Worm (Caenorhabditis elegans) whole organism, L4/young adult: ENCODE measurements around the gene col-186.

Source experiments
- W03F9.2 ChIP-seq: fragments of 150-350 bp; optimal IDR thresholded peaks from 2 replicates; lab custom pipeline; 2014; ENCODE audit warnings: missing biosample characterization, missing genetic modification characterization
- dao-5 ChIP-seq: sonication (generic microtip); optimal IDR thresholded peaks from 2 replicates; lab custom pipeline; 2016; ENCODE audit warnings: missing genotype, missing genetic modification characterization, moderate library complexity, missing compliant biosample characterization
- him-1 ChIP-seq: sonication (generic microtip); optimal IDR thresholded peaks from 2 replicates; lab custom pipeline; 2016; ENCODE audit warnings: missing genotype, missing genetic modification reagents, missing genetic modification characterization, missing compliant biosample characterization

The col-186 gene

DNA sequence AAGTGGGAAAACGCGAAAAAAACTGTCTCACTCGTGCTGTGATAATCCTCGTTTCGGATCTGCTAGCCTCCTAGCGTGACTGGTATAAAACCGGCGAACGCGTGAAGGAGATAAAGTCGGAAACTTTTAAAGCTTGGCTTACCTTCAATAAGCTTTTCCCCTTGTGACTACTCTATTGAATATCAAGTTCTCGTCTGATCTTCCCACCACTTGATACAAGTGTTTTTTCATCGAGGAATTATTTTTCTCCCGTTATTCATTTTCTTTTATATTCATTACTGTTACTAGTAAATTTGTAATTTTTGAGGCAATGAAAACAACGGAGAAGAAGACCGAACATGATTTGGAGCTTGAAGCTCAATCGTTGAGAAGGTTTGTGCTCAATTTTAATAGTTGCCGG, at the start of gene col-186:
TSS of gene col-186 (plus strand) at position 301 of the 400 bp plus-strand sequence.
- TF ChIP-seq W03F9.2 (tag; lab: Kevin White, UChicago): no peak

DNA sequence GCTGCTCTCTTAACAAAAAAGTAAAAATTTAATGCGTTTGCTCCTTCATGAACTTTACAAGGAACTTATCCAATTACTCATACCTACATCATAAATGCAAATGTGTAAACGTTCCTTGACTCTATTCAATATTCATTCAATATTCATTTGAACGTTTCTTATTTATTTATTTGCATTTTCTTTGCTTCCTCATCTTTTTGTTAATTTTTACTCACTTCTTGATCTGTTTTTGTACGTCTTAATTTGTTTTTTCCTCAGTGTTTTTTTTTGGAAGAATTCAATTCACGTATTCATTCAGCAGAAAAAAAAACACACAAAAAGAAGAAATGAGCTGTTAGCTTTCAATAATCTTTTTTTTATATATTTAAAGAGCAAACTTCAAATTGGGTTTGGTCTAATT, 48.5 kb upstream of the col-186 start:
- no peak for TF ChIP-seq dao-5 (tag; lab: Kevin White, UChicago)
- no peak for TF ChIP-seq him-1 (tag; lab: Kevin White, UChicago)
- no peak for TF ChIP-seq W03F9.2 (tag; lab: Kevin White, UChicago)

DNA sequence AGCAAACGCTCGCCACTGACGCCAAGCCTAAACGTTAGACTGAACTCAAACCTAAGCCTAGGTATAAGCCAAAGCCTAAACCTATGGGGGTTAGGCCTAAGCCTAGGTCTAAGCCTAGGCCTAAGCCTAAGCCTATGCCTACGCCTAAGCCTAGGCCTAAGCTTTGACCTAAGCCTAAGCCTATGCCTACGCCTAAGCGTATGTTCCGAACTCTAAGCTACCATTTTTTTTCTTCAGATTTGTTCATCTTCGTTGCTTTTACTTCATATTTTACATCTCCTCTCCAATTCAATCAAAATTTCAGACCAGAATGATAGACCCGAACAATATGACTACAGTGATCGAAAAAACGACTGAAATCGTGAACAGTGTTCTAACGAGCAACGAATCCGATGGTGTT, 41.0 kb upstream of the col-186 start, which contains the start of gene npr-33:
TSS of gene npr-33 (plus strand) at position 301 of the 400 bp plus-strand sequence.
- no peak for TF ChIP-seq W03F9.2 (tag; lab: Kevin White, UChicago)
- no peak for TF ChIP-seq him-1 (tag; lab: Kevin White, UChicago)
- TF ChIP-seq dao-5 (tag; lab: Kevin White, UChicago): no peak

DNA sequence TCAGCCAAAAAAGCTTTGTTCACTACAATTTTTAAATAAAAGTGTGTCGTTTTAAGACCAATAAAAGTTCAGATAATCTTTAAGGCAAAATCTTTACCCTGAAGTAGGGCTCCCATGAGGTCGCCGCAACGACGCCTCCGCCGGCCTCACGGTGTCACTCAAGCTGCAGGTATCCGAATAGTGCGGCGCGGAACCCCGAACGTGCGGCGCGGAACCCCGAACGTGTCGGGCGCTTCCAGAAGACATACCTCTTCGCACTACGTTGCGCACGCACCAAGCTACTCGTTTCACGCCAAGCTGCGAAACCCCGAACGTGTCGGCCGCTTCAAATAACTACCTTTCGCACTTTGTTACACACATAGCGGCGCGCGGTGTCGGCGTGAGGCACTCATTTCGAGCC, 38.5 kb upstream of the col-186 start:
- TF ChIP-seq him-1 (tag; lab: Kevin White, UChicago) (no peak), dao-5 (tag; lab: Kevin White, UChicago) (no peak), W03F9.2 (tag; lab: Kevin White, UChicago) (no peak)

DNA sequence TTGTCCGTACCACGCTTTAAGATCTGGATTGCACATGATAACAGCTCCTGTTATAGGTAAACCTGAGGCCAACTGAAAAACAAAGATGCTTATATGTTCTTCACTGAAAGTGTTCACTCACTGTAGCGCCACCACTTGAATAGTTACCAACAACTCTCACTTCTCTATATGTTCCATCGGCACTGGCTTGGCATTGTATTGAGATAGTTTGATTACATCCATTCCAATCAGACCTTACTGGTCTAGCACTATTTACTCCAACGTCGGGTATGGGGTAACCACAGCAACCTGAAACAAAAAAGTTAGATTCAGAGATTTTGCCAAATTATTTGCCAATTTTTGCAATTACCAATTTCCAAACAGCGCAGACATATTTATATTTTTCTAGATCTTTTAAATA, 35.5 kb upstream of the col-186 start:
- TF ChIP-seq dao-5 (tag; lab: Kevin White, UChicago): no peak
- TF ChIP-seq W03F9.2 (tag; lab: Kevin White, UChicago): no peak
- no peak for TF ChIP-seq him-1 (tag; lab: Kevin White, UChicago)

DNA sequence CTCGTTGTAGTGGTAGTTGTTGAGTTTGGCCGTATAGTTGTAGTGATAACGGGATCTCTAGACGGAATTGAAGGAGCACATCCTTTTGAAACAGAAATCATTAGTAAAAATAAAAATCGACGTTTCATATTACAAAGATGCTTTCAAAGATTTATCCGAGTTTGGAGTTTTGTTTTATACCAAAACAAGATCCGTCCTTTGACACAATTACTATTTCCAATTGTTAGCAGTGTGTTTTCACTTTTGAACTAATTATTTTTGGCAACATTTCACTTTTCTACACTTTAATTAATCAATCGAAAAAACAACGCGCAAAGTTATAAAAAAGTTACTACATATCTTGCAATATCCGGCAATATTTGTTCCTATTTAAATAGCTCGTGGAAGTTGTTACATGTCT, 34.3 kb upstream of the col-186 start, which contains the start of the genes F31B9.4 and F31B9.2:
TSS of gene F31B9.4 (minus strand) at position 101 of the 400 bp plus-strand sequence.
TSS of gene F31B9.2 (plus strand) at position 368 of the 400 bp plus-strand sequence.
- no peak for TF ChIP-seq him-1 (tag; lab: Kevin White, UChicago)
- TF ChIP-seq dao-5 (tag; lab: Kevin White, UChicago): no peak
- TF ChIP-seq W03F9.2 (tag; lab: Kevin White, UChicago): no peak

DNA sequence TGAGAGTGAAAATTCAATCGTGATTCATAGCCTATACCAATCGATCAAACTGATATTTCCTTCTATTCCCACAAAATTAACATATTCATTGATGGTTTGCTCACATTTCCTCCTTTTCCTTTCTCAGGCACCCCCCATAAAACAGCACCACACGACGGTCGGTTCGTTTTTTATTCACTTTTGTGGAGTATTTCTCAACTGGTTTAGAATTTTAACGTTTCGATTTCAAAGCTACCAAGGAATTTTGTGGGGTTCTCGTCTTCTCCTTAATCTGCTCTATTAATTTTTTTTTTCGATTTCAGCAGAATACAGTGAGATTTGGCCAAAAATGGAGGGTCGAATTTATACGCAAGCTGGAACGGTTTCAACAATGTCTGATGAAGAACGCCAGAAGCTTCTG, 31.9 kb upstream of the col-186 start, which contains the start of gene F31B9.7:
TSS of gene F31B9.7 (plus strand) at position 301 of the 400 bp plus-strand sequence.
- TF ChIP-seq him-1 (tag; lab: Kevin White, UChicago): no peak
- TF ChIP-seq dao-5 (tag; lab: Kevin White, UChicago): no peak
- TF ChIP-seq W03F9.2 (tag; lab: Kevin White, UChicago): no peak

DNA sequence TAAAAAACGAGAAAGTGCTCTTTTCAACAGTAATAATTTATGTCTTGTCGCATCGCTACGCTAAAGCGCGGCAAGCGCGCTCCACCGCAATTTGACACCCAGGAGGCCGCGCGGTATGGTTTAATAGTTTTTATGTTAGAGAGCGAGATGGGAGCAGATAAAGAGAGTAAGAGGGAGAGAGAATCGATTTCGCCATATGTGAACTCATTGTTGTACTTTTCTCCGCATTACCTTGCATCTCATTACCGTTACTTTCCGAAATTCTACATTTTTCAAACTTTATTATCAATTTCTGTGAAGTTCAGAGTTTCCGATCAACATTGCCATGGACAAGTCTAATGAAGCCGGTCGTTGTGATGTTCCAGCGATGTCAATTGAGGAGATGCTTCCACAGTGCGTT, 27.9 kb upstream of the col-186 start, which contains the start of gene F31B9.3:
TSS of gene F31B9.3 (plus strand) at position 301 of the 400 bp plus-strand sequence.
- TF ChIP-seq dao-5 (tag; lab: Kevin White, UChicago): no peak

DNA sequence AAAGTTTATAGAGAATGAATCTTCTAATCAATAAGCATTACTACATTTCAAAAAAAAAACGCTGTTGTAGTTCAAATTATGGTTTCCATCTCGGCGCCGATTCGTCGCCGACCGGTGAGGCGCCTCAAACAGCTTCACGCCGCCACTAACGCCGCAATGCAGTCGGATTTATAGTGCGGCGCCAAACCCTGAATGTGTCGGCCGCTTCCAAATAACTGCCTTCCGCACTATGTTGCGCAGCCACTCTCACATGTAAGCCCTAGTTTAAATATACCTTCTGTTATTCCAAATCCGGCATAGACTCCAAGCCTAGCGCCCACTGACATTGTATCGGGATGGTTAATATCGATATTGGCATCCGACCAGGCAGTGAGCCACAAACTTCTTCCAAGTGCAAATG, 18.4 kb upstream of the col-186 start:
- no peak for TF ChIP-seq W03F9.2 (tag; lab: Kevin White, UChicago)

DNA sequence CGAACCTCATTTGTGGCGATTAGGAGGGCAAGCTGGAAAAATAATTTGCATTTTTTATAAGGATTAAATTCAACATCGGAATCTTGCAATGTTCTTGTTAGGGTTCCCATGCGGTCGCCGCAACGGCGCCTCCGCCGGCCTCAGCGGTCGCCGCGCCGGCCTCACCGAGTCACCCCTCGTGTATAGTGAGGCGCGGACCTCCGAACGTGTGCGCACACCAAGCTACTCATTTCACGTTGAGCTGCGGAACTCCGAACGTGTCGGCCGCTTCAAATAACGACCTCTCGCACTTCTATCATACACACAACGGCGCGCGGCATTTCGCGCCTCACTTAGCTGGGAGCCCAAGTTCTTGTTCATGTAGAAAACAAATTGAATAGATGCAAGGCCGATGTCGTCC, 13.4 kb upstream of the col-186 start:
- TF ChIP-seq W03F9.2 (tag; lab: Kevin White, UChicago): no peak
- TF ChIP-seq him-1 (tag; lab: Kevin White, UChicago): no peak
- no peak for TF ChIP-seq dao-5 (tag; lab: Kevin White, UChicago)

DNA sequence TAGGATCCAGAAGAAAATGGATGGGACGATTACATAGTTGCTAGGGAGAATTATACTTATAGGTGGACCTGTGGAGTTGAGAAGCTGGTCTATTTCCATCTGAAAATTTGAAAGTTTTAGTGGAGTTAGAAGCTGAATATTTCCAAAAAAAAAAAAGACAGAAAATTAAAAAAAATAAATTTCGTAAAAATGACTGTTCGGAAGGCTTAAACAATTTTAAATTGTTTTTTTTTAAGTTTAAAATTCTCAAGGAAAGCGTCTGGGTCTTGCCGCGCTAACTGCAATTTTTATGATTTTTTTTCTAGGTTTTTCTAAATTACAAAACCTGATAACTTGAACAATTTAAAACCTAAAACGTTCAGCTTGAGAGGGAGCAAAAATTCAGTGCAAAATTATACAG, 12.1 kb upstream of the col-186 start, which contains the start of gene mrp-3:
TSS of gene mrp-3 (minus strand) at position 101 of the 400 bp plus-strand sequence.
- TF ChIP-seq W03F9.2 (tag; lab: Kevin White, UChicago) (no peak), dao-5 (tag; lab: Kevin White, UChicago) (no peak), him-1 (tag; lab: Kevin White, UChicago) (no peak)

DNA sequence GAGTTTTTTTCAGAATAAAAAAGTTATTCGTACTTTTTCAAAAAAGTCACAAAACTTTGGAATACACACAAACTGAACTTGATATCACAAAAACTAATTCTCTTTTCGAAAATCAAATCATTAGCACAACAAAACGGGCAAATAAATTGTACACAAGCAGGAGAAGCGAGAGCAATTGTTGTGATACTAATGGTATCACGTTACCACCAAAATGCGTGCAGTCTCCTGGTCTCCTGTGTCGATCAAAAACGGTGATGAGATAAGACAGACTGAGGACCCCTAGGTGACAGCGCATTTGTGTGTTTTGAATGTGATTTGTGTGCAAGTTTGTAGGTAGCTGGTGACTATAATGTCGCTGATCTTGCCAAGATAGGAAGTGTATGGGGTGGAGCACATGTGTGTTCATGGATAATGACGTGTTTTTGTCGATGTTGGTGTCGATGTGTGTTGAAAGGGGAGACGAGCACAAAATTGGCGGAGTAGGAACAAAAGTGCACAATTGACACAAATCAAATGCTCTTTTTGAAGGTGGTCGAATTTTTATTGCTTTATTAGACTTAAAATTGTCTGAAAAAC, 11.4 kb upstream of the col-186 start:
- no peak for TF ChIP-seq dao-5 (tag; lab: Kevin White, UChicago)
- TF ChIP-seq him-1 (tag; lab: Kevin White, UChicago): no peak
- TF ChIP-seq W03F9.2 (tag; lab: Kevin White, UChicago): no peak

DNA sequence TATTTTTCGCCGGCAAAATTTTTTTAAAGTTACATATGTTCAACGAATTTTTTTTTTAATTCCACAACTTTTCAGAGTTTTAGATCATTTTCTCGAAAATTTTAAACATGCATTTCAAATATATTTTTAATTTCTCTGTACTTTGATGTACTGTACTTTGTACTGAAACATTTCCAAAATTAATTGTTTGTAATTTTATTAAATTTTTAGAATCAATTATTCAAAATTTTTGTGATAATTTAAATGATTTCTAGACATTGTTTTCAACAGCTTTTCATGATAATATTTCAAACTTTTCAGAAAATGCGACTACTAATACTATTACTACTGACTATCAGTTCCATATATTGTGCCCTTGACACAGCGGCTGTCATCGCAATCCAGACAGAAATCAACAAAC, 7.6 kb upstream of the col-186 start, which contains the start of gene mec-5:
TSS of gene mec-5 (plus strand) at position 301 of the 400 bp plus-strand sequence.
- TF ChIP-seq dao-5 (tag; lab: Kevin White, UChicago): no peak
- TF ChIP-seq W03F9.2 (tag; lab: Kevin White, UChicago): no peak
- no peak for TF ChIP-seq him-1 (tag; lab: Kevin White, UChicago)

DNA sequence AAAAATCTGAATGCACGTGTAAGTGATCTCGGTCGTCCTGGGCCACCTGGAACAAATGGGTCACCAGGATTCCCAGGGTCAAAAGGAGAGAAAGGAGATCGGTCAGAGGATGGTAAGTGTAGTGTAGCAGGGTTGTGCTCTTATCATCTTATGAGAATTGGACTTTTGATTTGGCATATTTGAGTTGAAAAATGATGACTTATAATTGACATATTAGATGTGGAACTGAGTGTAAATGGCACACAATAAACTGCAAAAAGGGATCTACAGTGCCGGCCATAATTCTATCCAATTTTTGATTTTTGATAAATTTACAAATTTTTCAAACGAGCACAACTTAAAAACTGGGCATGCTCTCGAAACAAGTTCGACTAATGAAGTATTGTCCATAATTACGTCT, 7.1 kb upstream of the col-186 start:
- TF ChIP-seq him-1 (tag; lab: Kevin White, UChicago) (no peak), W03F9.2 (tag; lab: Kevin White, UChicago) (no peak), dao-5 (tag; lab: Kevin White, UChicago) (no peak)
